Fruit fly (Drosophila melanogaster) whole organism, larva: Measurements from ENCODE around the gene Tim17a2.
A peak's percentile ranks its signal among the peaks of the same experiment; 100 is the strongest.

Experiments
- noc ChIP-seq: fragments of 200-800 bp; sonication (Bioruptor generic); optimal IDR thresholded peaks from 3 replicates; lab custom pipeline; 2019; ENCODE audit warnings: missing biosample characterization, mild to moderate bottlenecking, missing genetic modification characterization, moderate library complexity

The Tim17a2 gene

dm6 chr3R:5219466-5219865 lies 43.0 kb downstream of the Tim17a2 start, which contains the start of the genes Prosbeta2R2 and CG1116:
Prosbeta2R2 (minus strand) TSS chr3R:5219528.
CG1116 (plus strand) TSS chr3R:5219657.
- no peak for TF ChIP-seq noc (tag; lab: Kevin White, UChicago)

DNA sequence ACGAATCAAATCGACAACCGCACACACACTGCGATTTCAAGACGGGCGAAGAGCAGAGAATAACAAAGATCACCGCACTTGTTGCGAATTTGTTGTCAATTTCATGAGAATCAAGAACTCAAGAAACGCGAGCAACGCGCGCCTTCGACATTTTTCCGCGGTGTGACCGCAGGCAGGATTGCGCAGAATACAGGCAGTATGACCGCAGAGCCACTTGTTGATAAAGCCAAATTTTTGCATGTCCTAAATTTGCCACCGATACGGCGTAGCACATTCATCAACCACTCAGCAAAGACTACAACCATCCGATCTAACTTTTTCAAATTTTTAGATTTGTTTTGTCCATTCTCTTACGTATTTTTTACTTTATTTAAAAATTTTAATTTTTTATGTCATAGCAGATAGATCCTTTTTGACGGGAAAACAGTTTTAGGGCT lies 45.2 kb downstream of the Tim17a2 start, which contains the start of gene cno:
Gene cno, minus strand, starts transcription at position 179 of the 437 bp plus-strand sequence.
- no peak for TF ChIP-seq noc (tag; lab: Kevin White, UChicago)

DNA sequence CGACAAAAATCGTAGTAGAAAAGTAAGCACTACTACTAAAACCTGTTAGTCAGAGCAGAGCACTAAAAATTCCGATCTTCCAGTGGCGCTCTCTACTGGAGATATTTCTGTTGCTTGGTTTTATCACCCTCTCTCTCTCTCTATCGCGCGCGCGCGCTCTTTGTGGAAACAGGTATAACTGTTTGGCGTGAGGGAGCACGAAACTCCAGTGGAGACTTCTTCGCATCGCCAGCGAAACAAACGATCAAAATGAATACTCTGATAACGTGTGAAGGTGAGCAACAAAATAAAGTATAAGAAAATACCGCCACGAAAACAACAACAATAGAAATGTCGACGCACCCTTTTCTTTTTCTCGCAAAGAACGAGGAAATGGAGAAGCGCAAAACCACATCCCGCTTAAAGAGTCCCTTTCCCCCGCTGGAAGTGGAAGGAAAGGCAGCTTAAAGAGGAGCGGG lies 46.2 kb downstream of the Tim17a2 start:
- TF ChIP-seq noc (tag; lab: Kevin White, UChicago) = no peak

- TF ChIP-seq noc (tag; lab: Kevin White, UChicago) = peak; percentile 25
These were observed 46.9 kb downstream of the Tim17a2 start for dm6 chr3R:5215334-5216307.

DNA sequence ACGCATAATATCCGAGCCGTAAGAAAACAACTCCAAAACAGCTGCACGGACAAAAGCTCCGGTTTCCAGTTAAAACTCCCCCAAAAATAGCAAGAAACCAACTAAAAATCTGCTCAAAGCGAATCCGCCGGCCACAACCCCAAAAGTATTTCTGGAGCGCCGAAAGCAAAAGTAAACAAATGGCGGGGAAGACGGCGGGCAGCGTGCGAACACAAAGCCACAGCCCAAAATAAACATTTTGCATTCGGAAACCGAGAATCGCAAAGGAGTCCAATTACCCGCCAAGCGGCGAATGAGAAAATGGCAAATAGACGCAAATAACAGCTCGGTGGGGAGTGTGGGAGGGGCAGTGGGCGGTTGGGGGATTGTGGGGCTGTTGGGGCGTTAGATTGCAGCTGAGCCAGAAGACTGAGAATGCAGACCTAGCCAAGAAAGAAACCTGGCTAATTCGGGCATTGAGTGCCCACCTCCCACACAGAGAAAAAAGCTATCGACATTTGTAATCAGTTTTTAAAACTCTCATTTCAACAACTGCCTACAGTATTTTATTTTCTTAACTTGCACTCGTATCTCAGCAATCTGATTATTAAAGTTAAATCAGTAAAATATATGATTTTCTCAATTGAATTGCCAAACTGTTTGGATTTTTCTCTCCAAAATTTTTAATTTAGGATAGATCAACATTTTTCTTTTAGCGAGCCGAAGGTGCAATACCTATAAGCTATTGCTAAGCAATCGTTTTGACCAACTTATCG lies 48.2 kb downstream of the Tim17a2 start:
- no peak for TF ChIP-seq noc (tag; lab: Kevin White, UChicago)

DNA sequence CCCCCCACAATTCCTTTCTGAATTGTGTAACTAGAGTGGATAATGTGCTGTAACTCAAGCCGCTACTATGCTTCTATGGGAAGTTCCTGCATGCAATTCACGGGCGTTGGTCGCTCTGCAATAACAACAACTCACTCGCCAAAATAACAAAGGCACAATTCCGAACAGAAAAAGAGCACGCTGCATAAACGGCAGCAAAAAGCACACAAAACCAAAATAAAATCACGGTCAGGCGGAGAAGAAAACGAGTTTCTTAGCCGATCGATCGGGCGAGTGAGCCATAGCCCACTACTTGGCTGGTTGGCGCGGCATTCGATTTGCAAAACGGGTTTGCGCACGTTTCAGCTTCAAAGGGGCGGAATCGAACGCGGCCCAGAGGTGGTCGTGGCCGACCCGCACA lies 49.2 kb downstream of the Tim17a2 start:
- no peak for TF ChIP-seq noc (tag; lab: Kevin White, UChicago)

DNA sequence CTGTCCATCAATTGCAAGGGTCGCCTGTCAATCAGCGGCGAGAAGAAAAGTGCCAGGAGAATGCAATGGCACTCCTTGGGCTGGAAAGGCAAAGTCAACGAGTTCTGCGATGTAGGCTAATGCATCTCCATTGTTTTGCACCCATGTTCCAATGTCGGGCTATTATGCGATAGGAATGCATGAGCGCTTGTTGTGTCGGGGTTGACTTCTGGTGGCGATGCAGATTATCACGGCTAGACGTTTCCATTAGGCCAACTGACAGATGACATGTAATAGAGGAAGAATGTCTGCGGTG lies 49.8 kb downstream of the Tim17a2 start:
- no peak for TF ChIP-seq noc (tag; lab: Kevin White, UChicago)

dm6 chr3R:5211901-5212758 lies 50.4 kb downstream of the Tim17a2 start:
- no peak for TF ChIP-seq noc (tag; lab: Kevin White, UChicago)

DNA sequence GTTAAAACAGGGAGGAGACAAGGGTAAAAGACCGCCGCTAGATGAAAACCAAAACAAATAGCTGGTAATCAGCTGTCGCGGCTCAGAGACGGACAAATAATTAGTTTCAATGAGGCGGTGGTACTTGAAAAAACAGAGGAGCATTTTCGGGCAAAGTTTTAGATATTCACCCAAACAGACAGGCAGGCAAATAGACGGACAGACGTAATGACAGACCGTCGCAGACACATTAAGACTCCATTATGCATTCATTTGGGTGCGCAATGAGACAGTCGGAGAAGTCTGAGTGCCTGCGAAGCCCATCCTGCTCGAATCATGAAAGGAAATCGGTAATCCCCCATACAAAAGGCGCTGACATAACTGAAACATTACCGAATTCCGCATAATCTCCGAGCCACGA lies 51.1 kb downstream of the Tim17a2 start:
- TF ChIP-seq noc (tag; lab: Kevin White, UChicago) = no peak

dm6 chr3R:5209481-5209880 lies 53.0 kb downstream of the Tim17a2 start:
- TF ChIP-seq noc (tag; lab: Kevin White, UChicago) = no peak
